Fruit fly (Drosophila melanogaster) whole organism, embryonic: Measurements from ENCODE around the gene pyd.

ENCODE experiments used
- ATbp ChIP-seq: fragments of 200-800 bp; sonication (Bioruptor generic); optimal IDR thresholded peaks from 2 replicates; lab custom pipeline; 2017; ENCODE audit warnings: missing biosample characterization, mild to moderate bottlenecking, missing genetic modification characterization, missing genetic modification reagents
- Adf1 ChIP-seq: fragments of 200-800 bp; sonication (Bioruptor generic); IDR thresholded peaks from 2 replicates; pipeline ENCODE4 v1.3.6; 2022; ENCODE audit warnings: missing biosample characterization, missing genetic modification characterization
- Awh ChIP-seq: fragments of 200-800 bp; sonication (Bioruptor generic); IDR thresholded peaks from 2 replicates; pipeline ENCODE4, ENCODE4 v1.3.6; 2022; ENCODE audit warnings: missing biosample characterization, missing genetic modification characterization
- CG10979 ChIP-seq: fragments of 200-800 bp; sonication (Bioruptor generic); optimal IDR thresholded peaks from 2 replicates; lab custom pipeline; 2018; ENCODE audit warnings: missing biosample characterization, mild to moderate bottlenecking, missing genetic modification characterization, moderate library complexity
- CG11247 ChIP-seq: fragments of 200-800 bp; sonication (Bioruptor generic); IDR thresholded peaks from 2 replicates; pipeline ENCODE4 v1.3.6; 2022; ENCODE audit warnings: missing biosample characterization, missing genetic modification characterization
- CG11504 ChIP-seq: fragments of 200-800 bp; sonication (Bioruptor generic); optimal IDR thresholded peaks from 3 replicates; lab custom pipeline; 2019; ENCODE audit warnings: missing biosample characterization, mild to moderate bottlenecking, missing genetic modification characterization, moderate library complexity
- CG12391 ChIP-seq: fragments of 200-800 bp; sonication (Bioruptor generic); optimal IDR thresholded peaks from 3 replicates; lab custom pipeline; 2018; ENCODE audit warnings: missing biosample characterization, mild to moderate bottlenecking, missing genetic modification characterization, moderate library complexity
- CG13424 ChIP-seq: fragments of 200-800 bp; sonication (Bioruptor generic); optimal IDR thresholded peaks from 2 replicates; lab custom pipeline; 2019; ENCODE audit warnings: missing biosample characterization, mild to moderate bottlenecking, missing genetic modification characterization, moderate library complexity
- CG14050 ChIP-seq: fragments of 200-800 bp; sonication (Bioruptor generic); IDR thresholded peaks from 3 replicates; pipeline ENCODE4 v1.3.6; 2022; ENCODE audit warnings: missing biosample characterization, missing genetic modification characterization
- CG1602 ChIP-seq: fragments of 200-800 bp; sonication (Bioruptor generic); optimal IDR thresholded peaks from 3 replicates; lab custom pipeline; 2016; ENCODE audit warnings: missing biosample characterization, missing genetic modification characterization
- CG17328 ChIP-seq: fragments of 200-800 bp; sonication (Bioruptor generic); IDR thresholded peaks from 2 replicates; pipeline ENCODE4 v1.3.6; 2022; ENCODE audit warnings: missing biosample characterization, missing genetic modification characterization
- CG18476 ChIP-seq: fragments of 200-800 bp; sonication (Bioruptor generic); optimal IDR thresholded peaks from 2 replicates; lab custom pipeline; 2016; ENCODE audit warnings: missing biosample characterization, mild to moderate bottlenecking, missing genetic modification characterization
- CG42726 ChIP-seq: fragments of 200-800 bp; sonication (Bioruptor generic); IDR thresholded peaks from 2 replicates; pipeline ENCODE4 v1.3.6; 2022; ENCODE audit warnings: missing biosample characterization, missing genetic modification characterization; ENCODE audit not compliant: partially characterized antibody
- CG4730 ChIP-seq: fragments of 200-800 bp; sonication (Bioruptor generic); IDR thresholded peaks from 2 replicates; pipeline ENCODE4 v1.3.6; 2022; ENCODE audit warnings: missing biosample characterization, missing genetic modification characterization
- CG6854 ChIP-seq: fragments of 200-800 bp; sonication (Bioruptor generic); optimal IDR thresholded peaks from 3 replicates; lab custom pipeline; 2017; ENCODE audit warnings: missing biosample characterization, mild to moderate bottlenecking, missing genetic modification characterization
- CG7372 ChIP-seq: fragments of 200-800 bp; sonication (Bioruptor generic); IDR thresholded peaks from 2 replicates; pipeline ENCODE4 v1.3.6; 2022; ENCODE audit warnings: missing biosample characterization, missing genetic modification characterization
- CG8944 ChIP-seq: fragments of 200-800 bp; sonication (Bioruptor generic); optimal IDR thresholded peaks from 3 replicates; lab custom pipeline; 2016; ENCODE audit warnings: missing biosample characterization, missing genetic modification characterization
- CG9727 ChIP-seq: fragments of 200-800 bp; sonication (Bioruptor generic); optimal IDR thresholded peaks from 3 replicates; lab custom pipeline; 2017; ENCODE audit warnings: missing biosample characterization, mild to moderate bottlenecking, missing genetic modification characterization
- CG9817 ChIP-seq: fragments of 200-800 bp; sonication (Bioruptor generic); optimal IDR thresholded peaks from 2 replicates; lab custom pipeline; 2018; ENCODE audit warnings: missing biosample characterization, mild to moderate bottlenecking, missing genetic modification characterization, moderate library complexity
- CkIIα-i1 ChIP-seq: fragments of 200-800 bp; sonication (Bioruptor generic); IDR thresholded peaks from 2 replicates; pipeline ENCODE4 v1.3.6; 2022; ENCODE audit warnings: missing biosample characterization, missing genetic modification characterization
- D ChIP-seq, 2 experiments: fragments of 200-800 bp in 1 of 2; fragments of >200 bp in 1 of 2; sonication (Bioruptor generic) in 1 of 2; optimal IDR thresholded peaks; 2 replicates in 1 of 2; 3 replicates in 1 of 2; lab custom pipeline; 2017; ENCODE audit warnings: mild to moderate bottlenecking in 1 of 2, missing biosample characterization in 1 of 2, missing genetic modification characterization in 1 of 2, missing genetic modification reagents in 1 of 2
- Fer1 ChIP-seq: fragments of 200-800 bp; sonication (Bioruptor generic); optimal IDR thresholded peaks from 2 replicates; lab custom pipeline; 2017; ENCODE audit warnings: missing biosample characterization, mild to moderate bottlenecking, missing genetic modification characterization
- Hmr ChIP-seq: fragments of 200-800 bp; sonication (Bioruptor generic); optimal IDR thresholded peaks from 3 replicates; lab custom pipeline; 2017; ENCODE audit warnings: mild to moderate bottlenecking, missing biosample characterization, missing genetic modification reagents, missing genetic modification characterization
- NC2α ChIP-seq: fragments of 200-800 bp; sonication (Bioruptor generic); optimal IDR thresholded peaks from 2 replicates; lab custom pipeline; 2016; ENCODE audit warnings: missing biosample characterization, missing genetic modification characterization
- ab ChIP-seq: fragments of 200-800 bp; sonication (Bioruptor generic); optimal IDR thresholded peaks from 2 replicates; lab custom pipeline; 2016; ENCODE audit warnings: missing biosample characterization, missing genetic modification characterization
- ato ChIP-seq: fragments of 200-800 bp; sonication (Bioruptor generic); IDR thresholded peaks from 2 replicates; pipeline ENCODE4 v1.3.6; 2022; ENCODE audit warnings: missing biosample characterization, missing genetic modification characterization; ENCODE audit not compliant: partially characterized antibody
- bcd ChIP-seq: fragments of 200-800 bp; sonication (Bioruptor generic); optimal IDR thresholded peaks from 2 replicates; lab custom pipeline; 2017; ENCODE audit warnings: missing biosample characterization, mild to moderate bottlenecking, missing genetic modification characterization
- bigmax ChIP-seq: fragments of 200-800 bp; sonication (Bioruptor generic); optimal IDR thresholded peaks from 2 replicates; lab custom pipeline; 2018; ENCODE audit warnings: missing biosample characterization, mild to moderate bottlenecking, missing genetic modification characterization
- cas ChIP-seq: fragments of 200-800 bp; sonication (Bioruptor generic); IDR thresholded peaks from 2 replicates; pipeline ENCODE4 v1.3.6; 2022; ENCODE audit warnings: missing biosample characterization, missing genetic modification characterization
- chinmo ChIP-seq: fragments of 200-800 bp; sonication (Bioruptor generic); IDR thresholded peaks from 4 replicates; pipeline ENCODE4 v1.3.6; 2022; ENCODE audit warnings: missing biosample characterization, missing genetic modification characterization; ENCODE audit not compliant: partially characterized antibody
- da ChIP-seq: fragments of 200-800 bp; sonication (Bioruptor generic); optimal IDR thresholded peaks from 2 replicates; lab custom pipeline; 2016; ENCODE audit warnings: missing biosample characterization, missing genetic modification characterization
- dmrt11E ChIP-seq: fragments of 200-800 bp; sonication (Bioruptor generic); optimal IDR thresholded peaks from 3 replicates; lab custom pipeline; 2018; ENCODE audit warnings: missing biosample characterization, mild to moderate bottlenecking, missing genetic modification characterization, moderate library complexity
- ftz-f1 ChIP-seq: fragments of 200-800 bp; sonication (Bioruptor generic); optimal IDR thresholded peaks from 2 replicates; lab custom pipeline; 2016; ENCODE audit warnings: missing biosample characterization, missing genetic modification characterization
- gcm ChIP-seq: fragments of 200-800 bp; sonication (Bioruptor generic); optimal IDR thresholded peaks from 2 replicates; lab custom pipeline; 2019; ENCODE audit warnings: missing biosample characterization, mild to moderate bottlenecking, missing genetic modification characterization, moderate library complexity
- gem ChIP-seq: fragments of 200-800 bp; sonication (Bioruptor generic); optimal IDR thresholded peaks from 2 replicates; lab custom pipeline; 2019; ENCODE audit warnings: missing biosample characterization, mild to moderate bottlenecking, missing genetic modification characterization, moderate library complexity
- gt ChIP-seq: fragments of 200-800 bp; sonication (Bioruptor generic); IDR thresholded peaks from 2 replicates; pipeline ENCODE4 v1.3.6; 2022; ENCODE audit warnings: missing biosample characterization, missing genetic modification characterization
- h ChIP-seq: fragments of >200 bp; optimal IDR thresholded peaks from 2 replicates; lab custom pipeline; 2017
- hth ChIP-seq: fragments of >200 bp; optimal IDR thresholded peaks from 2 replicates; lab custom pipeline; 2017; ENCODE audit warnings: inconsistent platforms
- knrl ChIP-seq: fragments of 200-800 bp; sonication (Bioruptor generic); IDR thresholded peaks from 3 replicates; pipeline ENCODE4 v1.3.6; 2022; ENCODE audit warnings: missing biosample characterization, missing genetic modification characterization; ENCODE audit not compliant: partially characterized antibody
- onecut ChIP-seq: fragments of 200-800 bp; sonication (Bioruptor generic); IDR thresholded peaks from 2 replicates; pipeline ENCODE4 v1.3.6; 2022; ENCODE audit warnings: missing biosample characterization, missing genetic modification characterization
- sc ChIP-seq, 3 experiments: fragments of >200 bp in 2 of 3; fragments of 200-800 bp in 1 of 3; sonication (Bioruptor generic) in 1 of 3; optimal IDR thresholded peaks; 2 replicates in 2 of 3; 3 replicates in 1 of 3; lab custom pipeline; 2017; ENCODE audit warnings: mild to moderate bottlenecking in 1 of 3, missing biosample characterization in 1 of 3, missing genetic modification characterization in 1 of 3, missing genetic modification reagents in 1 of 3
- schlank ChIP-seq: fragments of 200-800 bp; sonication (Bioruptor generic); optimal IDR thresholded peaks from 2 replicates; lab custom pipeline; 2018; ENCODE audit warnings: missing biosample characterization, mild to moderate bottlenecking, missing genetic modification characterization
- scrt ChIP-seq: fragments of 200-800 bp; sonication (Bioruptor generic); optimal IDR thresholded peaks from 2 replicates; lab custom pipeline; 2018; ENCODE audit warnings: missing biosample characterization, mild to moderate bottlenecking, missing genetic modification characterization, moderate library complexity
- sens-2 ChIP-seq: fragments of 200-800 bp; sonication (Bioruptor generic); IDR thresholded peaks from 2 replicates; pipeline ENCODE4 v1.3.6; 2022; ENCODE audit warnings: missing biosample characterization, missing genetic modification characterization
- slou ChIP-seq: fragments of 200-800 bp; sonication (Bioruptor generic); optimal IDR thresholded peaks from 3 replicates; lab custom pipeline; 2016; ENCODE audit warnings: missing biosample characterization, missing genetic modification characterization
- so ChIP-seq: fragments of 200-800 bp; sonication (Bioruptor generic); IDR thresholded peaks from 3 replicates; pipeline ENCODE4 v1.3.6; 2022; ENCODE audit warnings: missing biosample characterization, missing genetic modification characterization
- usp ChIP-seq: fragments of >200 bp; optimal IDR thresholded peaks from 2 replicates; lab custom pipeline; 2017; ENCODE audit warnings: missing biosample characterization, missing genetic modification characterization
- vfl ChIP-seq: fragments of 200-800 bp; sonication (Bioruptor generic); optimal IDR thresholded peaks from 2 replicates; lab custom pipeline; 2016; ENCODE audit warnings: missing biosample characterization, missing genetic modification characterization
- wor ChIP-seq: fragments of 200-800 bp; sonication (Bioruptor generic); IDR thresholded peaks from 2 replicates; pipeline ENCODE4 v1.3.6; 2022; ENCODE audit warnings: missing biosample characterization, missing genetic modification characterization
- zfh1 ChIP-seq: fragments of 200-800 bp; sonication (Bioruptor generic); IDR thresholded peaks from 3 replicates; pipeline ENCODE4 v1.3.6; 2022; ENCODE audit warnings: missing biosample characterization, missing genetic modification characterization

pyd gene

dm6 chr3R:8788722-8789400, 142.8 kb downstream of the pyd start (continued):
- TF ChIP-seq Awh (GFP tag; lab: Robert Waterston, UW) (no peak; the same call in 1 of the 2 replicates), ftz-f1 (GFP tag; lab: Kevin White, UChicago) (no peak), ATbp (GFP tag; lab: Kevin White, UChicago) (peak; percentile 63), scrt (GFP tag; lab: Kevin White, UChicago) (no peak), knrl (no peak), bigmax (GFP tag; lab: Kevin White, UChicago) (no peak), hth (lab: Kevin White, UChicago) (no peak), sc (optimal IDR thresholded peaks at IDR 0.05; lab: Kevin White, UChicago) (no peak), sc (GFP tag; optimal IDR thresholded peaks at IDR 0.05; lab: Kevin White, UChicago) (no peak), wor (GFP tag; lab: Robert Waterston, UW) (no peak), CG1602 (GFP tag; lab: Kevin White, UChicago) (peak; percentile 43), vfl (GFP tag; lab: Kevin White, UChicago) (no peak), CG4730 (peak; percentile 59; the same call in 1 of the 2 replicates), so (peak; percentile 81), Fer1 (GFP tag; lab: Kevin White, UChicago) (no peak), slou (GFP tag; lab: Kevin White, UChicago) (no peak), Adf1 (no peak), zfh1 (peak; percentile 84), CG6854 (GFP tag; lab: Kevin White, UChicago) (no peak), CG7372 (no peak), cas (GFP tag; lab: Robert Waterston, UW) (no peak), chinmo (GFP tag; lab: Robert Waterston, UW) (no peak), CG42726 (no peak), CG18476 (GFP tag; lab: Kevin White, UChicago) (no peak), schlank (tag; lab: Kevin White, UChicago) (no peak), D (optimal IDR thresholded peaks at IDR 0.05; lab: Kevin White, UChicago) (no peak), D (GFP tag; optimal IDR thresholded peaks at IDR 0.05; lab: Kevin White, UChicago) (peak; percentile 20), CG13424 (tag; lab: Kevin White, UChicago) (peak; percentile 47), h (lab: Kevin White, UChicago) (no peak), CG9817 (tag; lab: Kevin White, UChicago) (no peak), onecut (GFP tag; lab: Robert Waterston, UW) (0 out of 2 replicates have a peak, but pooled peaks have one; percentile 22), gcm (GFP tag; lab: Kevin White, UChicago) (peak; percentile 8), dmrt11E (tag; lab: Kevin White, UChicago) (no peak), ato (GFP tag; lab: Robert Waterston, UW) (no peak), CG10979 (tag; lab: Kevin White, UChicago) (peak; percentile 53), bcd (peak; percentile 34), CG17328 (GFP tag; lab: Robert Waterston, UW) (peak; percentile 67), usp (GFP tag; lab: Kevin White, UChicago) (no peak), sens-2 (GFP tag; lab: Robert Waterston, UW) (no peak), ab (no peak), Hmr (no peak), da (GFP tag; lab: Kevin White, UChicago) (no peak), CG14050 (peak; percentile 65), CkIIα-i1 (no peak), CG9727 (peak; percentile 39), CG12391 (tag; lab: Kevin White, UChicago) (peak; percentile 43), CG11504 (tag; lab: Kevin White, UChicago) (peak; percentile 77), gem (peak; percentile 72), CG11247 (GFP tag; lab: Robert Waterston, UW) (peak; percentile 64), CG8944 (GFP tag; lab: Kevin White, UChicago) (no peak), gt (GFP tag; lab: Robert Waterston, UW) (no peak), NC2α (GFP tag; lab: Kevin White, UChicago) (no peak)
